2 fruit fly cellular contexts compared by ENCODE assay signal in the genomic region with DNA sequence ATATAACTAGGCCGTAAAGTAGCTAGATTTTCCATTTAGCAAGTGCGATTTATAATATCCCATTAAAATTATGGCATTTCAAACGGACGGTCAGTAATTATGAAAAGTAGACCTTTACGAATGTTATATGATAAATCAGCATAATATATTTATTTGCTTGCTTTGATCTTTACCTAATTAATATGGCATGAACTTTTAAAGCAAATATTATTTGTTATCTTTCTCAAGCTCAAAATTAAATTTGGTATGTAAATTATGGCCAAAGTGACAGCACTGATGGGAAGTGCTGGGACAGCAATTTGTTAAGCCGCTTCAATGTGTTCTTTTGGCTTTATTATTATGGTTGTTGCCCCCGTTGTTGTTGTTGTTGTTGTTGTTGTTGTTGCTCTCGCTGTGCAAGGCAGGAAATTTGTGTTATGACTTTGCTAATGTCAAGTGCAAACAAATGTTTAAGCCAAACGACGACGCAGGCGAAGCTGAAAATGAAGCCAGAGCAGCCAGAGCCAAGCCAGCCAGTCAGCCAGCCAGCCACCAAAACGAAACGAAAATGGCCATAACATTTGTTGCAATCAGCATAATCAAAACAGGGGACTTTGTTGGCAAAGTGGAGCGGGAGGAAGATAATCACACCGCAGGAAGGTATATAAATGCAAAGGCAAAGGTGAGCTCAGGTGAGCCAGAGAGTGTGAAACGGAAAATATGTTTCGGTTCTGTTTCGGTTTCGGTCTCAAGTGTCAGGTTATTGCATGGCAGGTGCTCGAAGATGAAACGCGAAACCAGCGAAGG.
TF ChIP-seq lines count a peak whose summit lies in the region.

No protein-coding gene starts in this region.

TF ChIP-seq in whole organism, embryonic, 481 proteins besides CTCF, POLR2A, EP300 and RAD21 (continued from another document):
- TF ChIP-seq CrebB (tag; optimal IDR thresholded peaks at IDR 0.05; lab: Kevin White, UChicago): no peak
- TF ChIP-seq Rx (GFP tag; IDR thresholded peaks at IDR 0.05; lab: Robert Waterston, UW): no peak
- TF ChIP-seq CG4360 (GFP tag; IDR thresholded peaks at IDR 0.05; lab: Robert Waterston, UW): peak; percentile 83
- TF ChIP-seq CG4617 (GFP tag; optimal IDR thresholded peaks at IDR 0.05; lab: Kevin White, UChicago; ENCODE audit: borderline replicate concordance): no peak
- TF ChIP-seq vfl (GFP tag; optimal IDR thresholded peaks at IDR 0.05; lab: Kevin White, UChicago): no peak
- TF ChIP-seq H15 (GFP tag; IDR thresholded peaks at IDR 0.05; lab: Robert Waterston, UW): no peak
- peak; percentile 5 for TF ChIP-seq grau (tag; optimal IDR thresholded peaks at IDR 0.05; lab: Kevin White, UChicago)
- TF ChIP-seq Sry-β (GFP tag; optimal IDR thresholded peaks at IDR 0.05; lab: Kevin White, UChicago): peak; percentile 79
- TF ChIP-seq gem (tag; optimal IDR thresholded peaks at IDR 0.05; lab: Kevin White, UChicago): peak; percentile 9
- peak; percentile 3 for TF ChIP-seq CG15601 (tag; optimal IDR thresholded peaks at IDR 0.05; lab: Kevin White, UChicago)
- TF ChIP-seq CG11247 (GFP tag; IDR thresholded peaks at IDR 0.05; lab: Robert Waterston, UW): no peak
- TF ChIP-seq CG16813 (GFP tag; IDR thresholded peaks at IDR 0.05; lab: Robert Waterston, UW; ENCODE audit: partially characterized antibody): 0 out of 3 replicates have a peak, but pooled peaks have one; percentile 28
- no peak for TF ChIP-seq tap (tag; optimal IDR thresholded peaks at IDR 0.05; lab: Kevin White, UChicago)
- no peak for TF ChIP-seq CG7928 (GFP tag; optimal IDR thresholded peaks at IDR 0.05; lab: Kevin White, UChicago)
- TF ChIP-seq sqz (GFP tag; optimal IDR thresholded peaks at IDR 0.05; lab: Kevin White, UChicago): no peak
- no peak for TF ChIP-seq E2f2 (GFP tag; IDR thresholded peaks at IDR 0.05; lab: Robert Waterston, UW)
- no peak for TF ChIP-seq Chrac-16 (GFP tag; optimal IDR thresholded peaks at IDR 0.05; lab: Kevin White, UChicago)
- TF ChIP-seq jumu (GFP tag; optimal IDR thresholded peaks at IDR 0.05; lab: Kevin White, UChicago): no peak
- peak; percentile 22 for TF ChIP-seq dmrt99B (tag; optimal IDR thresholded peaks at IDR 0.05; lab: Kevin White, UChicago)

TF ChIP-seq in whole organism, prepupa, 60 proteins besides CTCF, POLR2A, EP300 and RAD21 (continued from another document):
- no peak for TF ChIP-seq CG34406 (GFP tag; optimal IDR thresholded peaks at IDR 0.05; lab: Kevin White, UChicago)
- TF ChIP-seq pdm3 (GFP tag; optimal IDR thresholded peaks at IDR 0.05; lab: Kevin White, UChicago): no peak
- TF ChIP-seq fd85E (GFP tag; optimal IDR thresholded peaks at IDR 0.05; lab: Kevin White, UChicago): no peak
- TF ChIP-seq CG7368 (GFP tag; optimal IDR thresholded peaks at IDR 0.05; lab: Kevin White, UChicago): no peak
- no peak for TF ChIP-seq CG6276 (GFP tag; optimal IDR thresholded peaks at IDR 0.05; lab: Kevin White, UChicago)
- TF ChIP-seq Sox15 (GFP tag; optimal IDR thresholded peaks at IDR 0.05; lab: Kevin White, UChicago): no peak
- TF ChIP-seq Sox102F (GFP tag; optimal IDR thresholded peaks at IDR 0.05; lab: Kevin White, UChicago): no peak
- TF ChIP-seq CG9139 (GFP tag; optimal IDR thresholded peaks at IDR 0.05; lab: Kevin White, UChicago): no peak
- no peak for TF ChIP-seq Met (GFP tag; optimal IDR thresholded peaks at IDR 0.05; lab: Kevin White, UChicago)
- TF ChIP-seq acj6 (GFP tag; optimal IDR thresholded peaks at IDR 0.05; lab: Kevin White, UChicago): no peak
- peak; percentile 55 for TF ChIP-seq svp (GFP tag; lab: Kevin White, UChicago)
- TF ChIP-seq CG11294 (GFP tag; IDR thresholded peaks at IDR 0.05; lab: Robert Waterston, UW): no peak
- TF ChIP-seq fkh (GFP tag; optimal IDR thresholded peaks at IDR 0.05; lab: Kevin White, UChicago): peak; percentile 30
- TF ChIP-seq Lpt (GFP tag; optimal IDR thresholded peaks at IDR 0.05; lab: Kevin White, UChicago): no peak
TF ChIP-seq in whole organism, prepupa: peak in this region for 6.
